Worm (Caenorhabditis elegans): Measurements from ENCODE around the gene D1086.3.
"Not testable (repeated sequence)": the region's sequence is repeated elsewhere in the genome, so short reads cannot be mapped to it uniquely, and the experiment has no call there.

The D1086.3 gene

ce11 chrV:14092403-14092802 is at the start of gene D1086.3:
D1086.3 (plus strand) TSS chrV:14092792.
- TF ChIP-seq unc-62 (GFP tag; optimal IDR thresholded peaks at IDR 0.05): no peak

- TF ChIP-seq unc-62 (GFP tag; optimal IDR thresholded peaks at IDR 0.05): not testable (repeated sequence)
Observed at ce11 chrV:14049274-14049673, 43.3 kb upstream of the D1086.3 start, which contains the start of gene F58D12.1. F58D12.1 (plus strand) TSS chrV:14049574.

- no peak for TF ChIP-seq unc-62 (GFP tag; optimal IDR thresholded peaks at IDR 0.05)
Observed at ce11 chrV:14057540-14057939, 35.1 kb upstream of the D1086.3 start, which contains the start of gene F58D12.3. F58D12.3 (plus strand) TSS chrV:14057840.

ce11 chrV:14063980-14064379 is 28.6 kb upstream of the D1086.3 start:
- no peak for TF ChIP-seq unc-62 (GFP tag; optimal IDR thresholded peaks at IDR 0.05)

ce11 chrV:14064422-14064821 is 28.2 kb upstream of the D1086.3 start, which contains the start of gene D1086.21:
D1086.21 (plus strand) TSS chrV:14064722.
- TF ChIP-seq unc-62 (GFP tag; optimal IDR thresholded peaks at IDR 0.05): no peak

ce11 chrV:14067816-14068296 is 24.7 kb upstream of the D1086.3 start, which contains the start of gene D1086.17:
D1086.17 (plus strand) TSS chrV:14067866.
- no peak for TF ChIP-seq unc-62 (GFP tag; optimal IDR thresholded peaks at IDR 0.05)

ce11 chrV:14069899-14070298 is 22.7 kb upstream of the D1086.3 start:
- no peak for TF ChIP-seq unc-62 (GFP tag; optimal IDR thresholded peaks at IDR 0.05)

ce11 chrV:14074160-14074559 is 18.4 kb upstream of the D1086.3 start, which contains the start of gene D1086.11:
D1086.11 (plus strand) TSS chrV:14074460.
- TF ChIP-seq unc-62 (GFP tag; optimal IDR thresholded peaks at IDR 0.05): no peak

ce11 chrV:14079501-14079900 is 13.1 kb upstream of the D1086.3 start, which contains the start of gene D1086.6:
D1086.6 (plus strand) TSS chrV:14079801.
- TF ChIP-seq unc-62 (GFP tag; optimal IDR thresholded peaks at IDR 0.05): no peak

ce11 chrV:14082453-14082852 is 10.1 kb upstream of the D1086.3 start, which contains the start of gene D1086.10:
D1086.10 (plus strand) TSS chrV:14082753.
- TF ChIP-seq unc-62 (GFP tag; optimal IDR thresholded peaks at IDR 0.05): no peak

- TF ChIP-seq unc-62 (GFP tag; optimal IDR thresholded peaks at IDR 0.05): no peak
Observed at ce11 chrV:14083970-14084369, 8.6 kb upstream of the D1086.3 start, which contains the start of gene D1086.7. D1086.7 (plus strand) TSS chrV:14084270.

ce11 chrV:14085589-14085988 is 7.0 kb upstream of the D1086.3 start, which contains the start of gene D1086.18:
D1086.18 (plus strand) TSS chrV:14085889.
- TF ChIP-seq unc-62 (GFP tag; optimal IDR thresholded peaks at IDR 0.05): no peak

- TF ChIP-seq unc-62 (GFP tag; optimal IDR thresholded peaks at IDR 0.05): no peak
Observed at ce11 chrV:14088051-14088450, 4.5 kb upstream of the D1086.3 start, which contains the start of gene D1086.19. D1086.19 (plus strand) TSS chrV:14088351.

- no peak for TF ChIP-seq unc-62 (GFP tag; optimal IDR thresholded peaks at IDR 0.05)
Observed at ce11 chrV:14090309-14090967, 2.2 kb upstream of the D1086.3 start, which contains the start of the genes D1086.5 and him-5. D1086.5 (minus strand) TSS chrV:14090359. him-5 (plus strand) TSS chrV:14090426.

ce11 chrV:14093805-14094204 is 1.2 kb downstream of the D1086.3 start, which contains the start of gene D1086.8:
D1086.8 (plus strand) TSS chrV:14094105.
- no peak for TF ChIP-seq unc-62 (GFP tag; optimal IDR thresholded peaks at IDR 0.05)

ce11 chrV:14094546-14094945 is 2.0 kb downstream of the D1086.3 start:
- TF ChIP-seq unc-62 (GFP tag; optimal IDR thresholded peaks at IDR 0.05): no peak

- TF ChIP-seq unc-62 (GFP tag; optimal IDR thresholded peaks at IDR 0.05): no peak
Observed at ce11 chrV:14094953-14095352, 2.4 kb downstream of the D1086.3 start.

Measured in whole organism, dauer.